Fruit fly (Drosophila melanogaster) whole organism, wandering third instar larva: ENCODE measurements around the gene laf.

Source experiments
- Abd-B ChIP-seq: fragments of >200 bp; optimal IDR thresholded peaks from 2 replicates; lab custom pipeline; 2017; ENCODE audit warnings: missing biosample characterization, missing genetic modification characterization
- CG32264 ChIP-seq: fragments of 200-800 bp; sonication (Bioruptor generic); optimal IDR thresholded peaks from 2 replicates; lab custom pipeline; 2016; ENCODE audit warnings: missing biosample characterization, missing genetic modification characterization
- CG9705 ChIP-seq: fragments of 200-800 bp; sonication (Bioruptor generic); optimal IDR thresholded peaks from 2 replicates; lab custom pipeline; 2018; ENCODE audit warnings: missing biosample characterization, mild to moderate bottlenecking, missing genetic modification characterization
- CrebA ChIP-seq: fragments of 200-800 bp; sonication (Bioruptor generic); optimal IDR thresholded peaks from 2 replicates; lab custom pipeline; 2016; ENCODE audit warnings: missing biosample characterization, mild to moderate bottlenecking, missing genetic modification characterization, borderline replicate concordance
- Dfd ChIP-seq: fragments of >200 bp; optimal IDR thresholded peaks from 2 replicates; lab custom pipeline; 2017; ENCODE audit warnings: missing biosample characterization, missing genetic modification characterization
- GATAd ChIP-seq: sonication (Bioruptor generic); optimal IDR thresholded peaks from 2 replicates; lab custom pipeline; 2016; ENCODE audit warnings: missing biosample characterization, missing genetic modification characterization
- HLH106 ChIP-seq: fragments of 200-800 bp; optimal IDR thresholded peaks from 3 replicates; lab custom pipeline; 2019; ENCODE audit warnings: missing biosample characterization, mild to moderate bottlenecking, missing genetic modification characterization, moderate library complexity
- Hnf4 ChIP-seq: fragments of 200-800 bp; sonication (Bioruptor generic); optimal IDR thresholded peaks from 2 replicates; lab custom pipeline; 2016; ENCODE audit warnings: missing biosample characterization, mild to moderate bottlenecking, missing genetic modification characterization
- Hr78 ChIP-seq: fragments of >200 bp; optimal IDR thresholded peaks from 2 replicates; lab custom pipeline; 2017; ENCODE audit warnings: missing biosample characterization, missing genetic modification characterization
- Hr83 ChIP-seq: fragments of 200-300 bp; sonication (Bioruptor generic); optimal IDR thresholded peaks from 2 replicates; lab custom pipeline; 2016; ENCODE audit warnings: missing biosample characterization, mild to moderate bottlenecking, missing genetic modification characterization, moderate library complexity; ENCODE audit not compliant: poor library complexity, severe bottlenecking
- Jra ChIP-seq: sonication (Bioruptor generic); optimal IDR thresholded peaks from 2 replicates; lab custom pipeline; 2016; ENCODE audit warnings: missing biosample characterization, missing genetic modification characterization
- Mio ChIP-seq: sonication (Bioruptor generic); optimal IDR thresholded peaks from 2 replicates; lab custom pipeline; 2016; ENCODE audit warnings: missing biosample characterization, missing genetic modification characterization
- Myc ChIP-seq: fragments of >200 bp; optimal IDR thresholded peaks from 2 replicates; lab custom pipeline; 2017
- N ChIP-seq: fragments of >200 bp; optimal IDR thresholded peaks from 2 replicates; lab custom pipeline; 2018; ENCODE audit warnings: missing biosample characterization, missing external identifiers, missing genetic modification characterization
- OdsH ChIP-seq: fragments of 200-800 bp; sonication (Bioruptor generic); optimal IDR thresholded peaks from 2 replicates; lab custom pipeline; 2016; ENCODE audit warnings: missing biosample characterization, mild to moderate bottlenecking, missing genetic modification characterization
- Rel ChIP-seq, 2 experiments: fragments of 200-800 bp; sonication (Bioruptor generic) in 1 of 2; optimal IDR thresholded peaks; 2 replicates in 1 of 2; 3 replicates in 1 of 2; lab custom pipeline; 2016 to 2019; ENCODE audit warnings: mild to moderate bottlenecking in 2 of 2, missing biosample characterization in 2 of 2, missing genetic modification characterization in 2 of 2, moderate library complexity in 1 of 2
- Sp1 ChIP-seq: fragments of 200-800 bp; sonication (Bioruptor generic); optimal IDR thresholded peaks from 3 replicates; lab custom pipeline; 2019; ENCODE audit warnings: missing biosample characterization, mild to moderate bottlenecking, missing genetic modification characterization, moderate library complexity
- Vsx2 ChIP-seq: fragments of 200-300, 225-300 bp; sonication (Bioruptor generic); optimal IDR thresholded peaks from 2 replicates; lab custom pipeline; 2018; ENCODE audit warnings: missing biosample characterization, missing genetic modification characterization; ENCODE audit not compliant: partially characterized antibody
- br ChIP-seq: fragments of 200-800 bp; sonication (Bioruptor generic); optimal IDR thresholded peaks from 2 replicates; lab custom pipeline; 2016; ENCODE audit warnings: missing biosample characterization, missing genetic modification characterization
- brk ChIP-seq: fragments of 200-800 bp; sonication (Bioruptor generic); optimal IDR thresholded peaks from 2 replicates; lab custom pipeline; 2016; ENCODE audit warnings: missing biosample characterization, mild to moderate bottlenecking, missing genetic modification characterization
- dl ChIP-seq, 2 experiments: fragments of 175-275, 200-275 bp in 1 of 2; fragments of 200-275 bp in 1 of 2; sonication (Bioruptor generic); optimal IDR thresholded peaks; lab custom pipeline; 2018; ENCODE audit warnings: mild to moderate bottlenecking in 2 of 2, missing biosample characterization in 2 of 2, missing genetic modification characterization in 2 of 2, moderate library complexity in 2 of 2; ENCODE audit not compliant: partially characterized antibody in 2 of 2, insufficient read depth in 1 of 2
- dmrt93B ChIP-seq: fragments of 200-800 bp; sonication (Bioruptor generic); optimal IDR thresholded peaks from 2 replicates; lab custom pipeline; 2018; ENCODE audit warnings: missing biosample characterization, mild to moderate bottlenecking, missing genetic modification characterization
- dsf ChIP-seq: sonication (Bioruptor generic); optimal IDR thresholded peaks from 2 replicates; lab custom pipeline; 2016; ENCODE audit warnings: missing biosample characterization, missing genetic modification characterization, borderline replicate concordance
- ey ChIP-seq: fragments of 200-800 bp; sonication (Bioruptor generic); optimal IDR thresholded peaks from 2 replicates; lab custom pipeline; 2016; ENCODE audit warnings: missing biosample characterization, missing genetic modification characterization
- foxo ChIP-seq, 2 experiments: fragments of 200-800 bp; sonication (Bioruptor generic); optimal IDR thresholded peaks; 2 replicates in 1 of 2; 3 replicates in 1 of 2; lab custom pipeline; 2016 to 2017; ENCODE audit warnings: missing biosample characterization in 2 of 2, missing genetic modification characterization in 2 of 2
- fru ChIP-seq: fragments of 200-800 bp; sonication (Bioruptor generic); optimal IDR thresholded peaks from 3 replicates; lab custom pipeline; 2016; ENCODE audit warnings: missing biosample characterization, mild to moderate bottlenecking, missing genetic modification characterization
- h ChIP-seq: fragments of 200-800 bp; sonication (Bioruptor generic); optimal IDR thresholded peaks from 3 replicates; lab custom pipeline; 2016; ENCODE audit warnings: missing biosample characterization, mild to moderate bottlenecking, missing genetic modification characterization
- jim ChIP-seq: fragments of 175-275, 200-325 bp; sonication (Bioruptor generic); optimal IDR thresholded peaks from 2 replicates; lab custom pipeline; 2016; ENCODE audit warnings: missing biosample characterization, mild to moderate bottlenecking, missing genetic modification characterization
- lola ChIP-seq: fragments of >200 bp; optimal IDR thresholded peaks from 2 replicates; lab custom pipeline; 2017; ENCODE audit warnings: missing biosample characterization, missing genetic modification characterization
- pan ChIP-seq: fragments of >200 bp; optimal IDR thresholded peaks from 2 replicates; lab custom pipeline; 2017
- psq ChIP-seq: fragments of 200-800 bp; sonication (Bioruptor generic); optimal IDR thresholded peaks from 3 replicates; lab custom pipeline; 2017; ENCODE audit warnings: missing biosample characterization, mild to moderate bottlenecking, missing genetic modification characterization, moderate library complexity
- rgr ChIP-seq: fragments of 200-800 bp; sonication (Bioruptor generic); optimal IDR thresholded peaks from 3 replicates; lab custom pipeline; 2016; ENCODE audit warnings: missing biosample characterization, mild to moderate bottlenecking, missing genetic modification characterization
- sage ChIP-seq: fragments of 200-800 bp; sonication (Bioruptor generic); optimal IDR thresholded peaks from 2 replicates; lab custom pipeline; 2016; ENCODE audit warnings: missing biosample characterization, mild to moderate bottlenecking, missing genetic modification characterization
- sv ChIP-seq: fragments of 200-800 bp; sonication (Bioruptor generic); optimal IDR thresholded peaks from 3 replicates; lab custom pipeline; 2016; ENCODE audit warnings: missing biosample characterization, missing genetic modification characterization
- tai ChIP-seq: sonication (Bioruptor generic); optimal IDR thresholded peaks from 2 replicates; lab custom pipeline; 2016; ENCODE audit warnings: missing biosample characterization, missing genetic modification characterization
- usp ChIP-seq: fragments of >200 bp; optimal IDR thresholded peaks from 2 replicates; lab custom pipeline; 2017; ENCODE audit warnings: missing biosample characterization, missing genetic modification characterization
- woc ChIP-seq: sonication (Bioruptor generic); optimal IDR thresholded peaks from 2 replicates; lab custom pipeline; 2016; ENCODE audit warnings: missing biosample characterization, mild to moderate bottlenecking, missing genetic modification characterization

The laf gene

DNA sequence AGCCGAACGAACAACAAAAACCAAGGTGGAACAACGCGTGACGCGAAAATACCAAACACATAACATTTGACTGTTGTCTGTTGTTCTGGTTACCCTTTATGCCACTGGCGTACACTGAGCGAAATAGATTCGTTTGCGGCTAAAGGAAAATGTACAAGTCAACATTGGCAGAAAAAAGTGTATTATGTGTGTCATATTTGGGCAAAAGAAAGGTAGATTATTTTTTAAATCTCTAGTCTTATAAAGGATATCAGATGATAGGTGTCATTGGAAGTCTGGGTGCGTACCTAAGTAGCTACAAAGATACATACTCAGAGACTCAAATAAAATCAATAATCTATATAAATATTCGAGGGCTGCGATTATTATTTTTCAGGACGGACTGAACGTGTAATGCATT, 5.5 kb upstream of the laf start:
- TF ChIP-seq dmrt93B (GFP tag; lab: Kevin White, UChicago) (peak; percentile 43), brk (GFP tag; lab: Kevin White, UChicago) (no peak), fru (GFP tag; lab: Kevin White, UChicago) (peak; percentile 9), Sp1 (GFP tag; lab: Kevin White, UChicago) (peak; percentile 31), Dfd (GFP tag; lab: Kevin White, UChicago) (no peak), Jra (GFP tag; lab: Kevin White, UChicago) (peak; percentile 3), dl (GFP tag; optimal IDR thresholded peaks at IDR 0.05; lab: Kevin White, UChicago; ENCODE audit: insufficient read depth in 1 of 2, partially characterized antibody in 2 of 2) (no peak), CG9705 (GFP tag; lab: Kevin White, UChicago) (peak; percentile 12), br (GFP tag; lab: Kevin White, UChicago) (peak; percentile 37), ey (GFP tag; lab: Kevin White, UChicago) (peak; percentile 61), N (GFP tag; lab: Kevin White, UChicago) (no peak), rgr (peak; percentile 62), OdsH (GFP tag; lab: Kevin White, UChicago) (peak; percentile 25), jim (GFP tag; lab: Kevin White, UChicago) (no peak), GATAd (GFP tag; lab: Kevin White, UChicago) (no peak), HLH106 (tag; lab: Kevin White, UChicago) (peak; percentile 48), h (GFP tag; lab: Kevin White, UChicago) (peak; percentile 53), CrebA (GFP tag; lab: Kevin White, UChicago) (no peak), Hnf4 (GFP tag; lab: Kevin White, UChicago) (peak; percentile 40), foxo (GFP tag; optimal IDR thresholded peaks at IDR 0.05; lab: Kevin White, UChicago) (peak in 1 of 2 experiments; percentile 59), pan (lab: Kevin White, UChicago) (no peak)
- TF ChIP-seq, all 38 proteins: peak for 13

DNA sequence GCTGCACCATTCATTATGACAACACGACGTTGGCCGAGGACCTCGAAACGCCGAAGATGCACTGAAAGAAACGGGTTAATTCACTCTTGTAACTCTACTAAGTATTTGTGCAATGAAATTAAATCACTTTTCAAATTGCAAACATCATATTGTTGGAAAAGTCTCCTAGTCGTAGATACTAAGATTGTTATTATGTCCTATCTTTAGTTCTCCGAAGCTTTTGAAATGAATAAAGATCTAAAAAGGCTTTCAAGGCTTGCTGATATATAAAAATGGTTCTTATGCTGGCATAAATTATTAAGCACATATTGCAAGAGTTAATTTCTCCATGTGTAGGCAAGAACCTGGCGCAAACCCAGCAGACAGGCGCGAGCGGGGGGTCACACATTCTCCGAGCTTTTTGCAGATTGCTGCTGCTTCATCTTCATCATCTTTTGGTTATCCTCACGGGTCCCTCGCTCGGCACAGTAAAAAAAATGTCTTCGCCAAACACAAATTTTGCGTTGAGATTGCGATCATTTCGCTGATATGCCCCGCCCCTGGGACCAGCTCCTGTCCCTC, 4.9 kb upstream of the laf start:
- no peak for TF ChIP-seq CrebA (GFP tag; lab: Kevin White, UChicago)
- no peak for TF ChIP-seq dl (GFP tag; optimal IDR thresholded peaks at IDR 0.05; lab: Kevin White, UChicago; ENCODE audit: insufficient read depth in 1 of 2, partially characterized antibody in 2 of 2)
- no peak for TF ChIP-seq Dfd (GFP tag; lab: Kevin White, UChicago)
- peak in 1 of 2 experiments; percentile 90 for TF ChIP-seq foxo (GFP tag; optimal IDR thresholded peaks at IDR 0.05; lab: Kevin White, UChicago)
- TF ChIP-seq sage (GFP tag; lab: Kevin White, UChicago): peak; percentile 63
- TF ChIP-seq Myc: no peak
- TF ChIP-seq CG32264: peak; percentile 53
- peak; percentile 83 for TF ChIP-seq CG9705 (GFP tag; lab: Kevin White, UChicago)
- TF ChIP-seq usp (GFP tag; lab: Kevin White, UChicago): no peak
- TF ChIP-seq sv: no peak
- TF ChIP-seq Hr83 (GFP tag; lab: Kevin White, UChicago): no peak
- TF ChIP-seq Hnf4 (GFP tag; lab: Kevin White, UChicago): peak; percentile 79
- peak; percentile 19 for TF ChIP-seq Vsx2 (GFP tag; lab: Kevin White, UChicago)
- peak; percentile 92 for TF ChIP-seq HLH106 (tag; lab: Kevin White, UChicago)
- TF ChIP-seq rgr: peak; percentile 86
- TF ChIP-seq psq (GFP tag; lab: Kevin White, UChicago): peak; percentile 83
- no peak for TF ChIP-seq Abd-B (GFP tag; lab: Kevin White, UChicago)
- peak; percentile 90 for TF ChIP-seq OdsH (GFP tag; lab: Kevin White, UChicago)
- peak; percentile 78 for TF ChIP-seq woc (GFP tag; lab: Kevin White, UChicago)
- peak; percentile 92 for TF ChIP-seq Sp1 (GFP tag; lab: Kevin White, UChicago)
- TF ChIP-seq pan (lab: Kevin White, UChicago): no peak
- TF ChIP-seq br (GFP tag; lab: Kevin White, UChicago): peak; percentile 87
- TF ChIP-seq h (GFP tag; lab: Kevin White, UChicago): peak; percentile 87
- no peak for TF ChIP-seq Rel (GFP tag; optimal IDR thresholded peaks at IDR 0.05; lab: Kevin White, UChicago)
- TF ChIP-seq Rel (tag; optimal IDR thresholded peaks at IDR 0.05; lab: Kevin White, UChicago): peak; percentile 39
- peak; percentile 88 for TF ChIP-seq ey (GFP tag; lab: Kevin White, UChicago)
- no peak for TF ChIP-seq N (GFP tag; lab: Kevin White, UChicago)
- TF ChIP-seq jim (GFP tag; lab: Kevin White, UChicago): no peak
- TF ChIP-seq brk (GFP tag; lab: Kevin White, UChicago): peak; percentile 75
- peak; percentile 16 for TF ChIP-seq dsf (GFP tag; lab: Kevin White, UChicago)
- peak; percentile 92 for TF ChIP-seq fru (GFP tag; lab: Kevin White, UChicago)
- TF ChIP-seq GATAd (GFP tag; lab: Kevin White, UChicago): no peak
- peak; percentile 41 for TF ChIP-seq Jra (GFP tag; lab: Kevin White, UChicago)
- TF ChIP-seq Hr78 (GFP tag; lab: Kevin White, UChicago): no peak
- peak; percentile 81 for TF ChIP-seq dmrt93B (GFP tag; lab: Kevin White, UChicago)
- no peak for TF ChIP-seq tai (GFP tag; lab: Kevin White, UChicago)
- no peak for TF ChIP-seq Mio
- no peak for TF ChIP-seq lola (GFP tag; lab: Kevin White, UChicago)
